Worm (Caenorhabditis elegans): ENCODE measurements around the gene abhd-5.1.

The abhd-5.1 gene

ce11 chrV:4841179-4841578 lies 6.3 kb upstream of the abhd-5.1 start, which contains the start of gene cwp-1:
cwp-1 (minus strand) TSS chrV:4841279.
- TF ChIP-seq tbx-37 (GFP tag; conservative IDR thresholded peaks at IDR 0.05), result no peak
- no peak for TF ChIP-seq aly-1 (tag; optimal IDR thresholded peaks at IDR 0.05)
- TF ChIP-seq ceh-36 (tag; optimal IDR thresholded peaks at IDR 0.05), result no peak
- TF ChIP-seq ceh-13 (GFP tag; optimal IDR thresholded peaks at IDR 0.05), result no peak
- TF ChIP-seq hmg-4 (GFP tag; optimal IDR thresholded peaks at IDR 0.05), result no peak
- TF ChIP-seq ets-7 (tag; optimal IDR thresholded peaks at IDR 0.05), result no peak
- no peak for TF ChIP-seq hnd-1 (tag; optimal IDR thresholded peaks at IDR 0.05)
- no peak for TF ChIP-seq sea-1 (GFP tag; conservative IDR thresholded peaks at IDR 0.05)
- TF ChIP-seq flt-1 (GFP tag; IDR thresholded peaks at IDR 0.05), result no peak
- no peak for TF ChIP-seq tbx-11 (GFP tag; IDR thresholded peaks at IDR 0.05)
- no peak for TF ChIP-seq pes-1 (GFP tag; IDR thresholded peaks at IDR 0.05)
- TF ChIP-seq hmbx-1 (tag; optimal IDR thresholded peaks at IDR 0.05), result no peak
- TF ChIP-seq scrt-1 (GFP tag; IDR thresholded peaks at IDR 0.05), result no peak
- TF ChIP-seq F13C5.2 (tag; optimal IDR thresholded peaks at IDR 0.05), result no peak
- no peak for TF ChIP-seq B0310.2 (tag; optimal IDR thresholded peaks at IDR 0.05)
- TF ChIP-seq ama-1 (optimal IDR thresholded peaks at IDR 0.05), result no peak
- no peak for TF ChIP-seq tra-4 (tag; optimal IDR thresholded peaks at IDR 0.05)

ce11 chrV:4842544-4842943 lies 4.9 kb upstream of the abhd-5.1 start, which contains the start of the genes cwp-2 and cwp-3:
cwp-2 (minus strand) TSS chrV:4842644.
cwp-3 (plus strand) TSS chrV:4842836.
- TF ChIP-seq hmbx-1 (tag; optimal IDR thresholded peaks at IDR 0.05) (no peak), F13C5.2 (tag; optimal IDR thresholded peaks at IDR 0.05) (no peak), pes-1 (GFP tag; IDR thresholded peaks at IDR 0.05) (no peak), ceh-36 (tag; optimal IDR thresholded peaks at IDR 0.05) (no peak), scrt-1 (GFP tag; IDR thresholded peaks at IDR 0.05) (no peak), hnd-1 (tag; optimal IDR thresholded peaks at IDR 0.05) (no peak)

ce11 chrV:4844591-4844990 lies 2.9 kb upstream of the abhd-5.1 start, which contains the start of gene abhd-5.2:
abhd-5.2 (plus strand) TSS chrV:4844685.
- TF ChIP-seq tbx-11 (GFP tag; IDR thresholded peaks at IDR 0.05) (no peak), ets-7 (tag; optimal IDR thresholded peaks at IDR 0.05) (no peak), sea-1 (GFP tag; conservative IDR thresholded peaks at IDR 0.05) (no peak)

- no peak for TF ChIP-seq hmbx-1 (tag; optimal IDR thresholded peaks at IDR 0.05)
- TF ChIP-seq ets-7 (tag; optimal IDR thresholded peaks at IDR 0.05), result no peak
- TF ChIP-seq scrt-1 (GFP tag; IDR thresholded peaks at IDR 0.05), result no peak
- TF ChIP-seq ceh-13 (GFP tag; optimal IDR thresholded peaks at IDR 0.05), result no peak
- TF ChIP-seq flt-1 (GFP tag; IDR thresholded peaks at IDR 0.05), result no peak
- TF ChIP-seq hmg-4 (GFP tag; optimal IDR thresholded peaks at IDR 0.05), result no peak
- no peak for TF ChIP-seq hnd-1 (tag; optimal IDR thresholded peaks at IDR 0.05)
- TF ChIP-seq B0310.2 (tag; optimal IDR thresholded peaks at IDR 0.05), result no peak
- TF ChIP-seq ama-1 (optimal IDR thresholded peaks at IDR 0.05), result no peak
- no peak for TF ChIP-seq tra-4 (tag; optimal IDR thresholded peaks at IDR 0.05)
- no peak for TF ChIP-seq pes-1 (GFP tag; IDR thresholded peaks at IDR 0.05)
- TF ChIP-seq tbx-11 (GFP tag; IDR thresholded peaks at IDR 0.05), result no peak
- TF ChIP-seq aly-1 (tag; optimal IDR thresholded peaks at IDR 0.05), result no peak
- no peak for TF ChIP-seq ceh-36 (tag; optimal IDR thresholded peaks at IDR 0.05)
- TF ChIP-seq sea-1 (GFP tag; conservative IDR thresholded peaks at IDR 0.05), result no peak
- no peak for TF ChIP-seq tbx-37 (GFP tag; conservative IDR thresholded peaks at IDR 0.05)
- TF ChIP-seq F13C5.2 (tag; optimal IDR thresholded peaks at IDR 0.05), result no peak
Measured at ce11 chrV:4846507-4846906, 946 bp upstream of the abhd-5.1 start.

ce11 chrV:4850446-4850845 lies 3.0 kb downstream of the abhd-5.1 start:
- TF ChIP-seq ceh-36 (tag; optimal IDR thresholded peaks at IDR 0.05), result no peak
- TF ChIP-seq tbx-37 (GFP tag; conservative IDR thresholded peaks at IDR 0.05), result no peak

ce11 chrV:4851138-4851537 lies 3.7 kb downstream of the abhd-5.1 start, which contains the start of gene nex-4:
nex-4 (plus strand) TSS chrV:4851438.
- no peak for TF ChIP-seq scrt-1 (GFP tag; IDR thresholded peaks at IDR 0.05)
- no peak for TF ChIP-seq flt-1 (GFP tag; IDR thresholded peaks at IDR 0.05)

ce11 chrV:4851969-4852368 lies 4.5 kb downstream of the abhd-5.1 start:
- no peak for TF ChIP-seq tbx-11 (GFP tag; IDR thresholded peaks at IDR 0.05)
- no peak for TF ChIP-seq hmg-4 (GFP tag; optimal IDR thresholded peaks at IDR 0.05)
- TF ChIP-seq B0310.2 (tag; optimal IDR thresholded peaks at IDR 0.05), result no peak
- TF ChIP-seq flt-1 (GFP tag; IDR thresholded peaks at IDR 0.05), result no peak
- TF ChIP-seq scrt-1 (GFP tag; IDR thresholded peaks at IDR 0.05), result no peak
- TF ChIP-seq ets-7 (tag; optimal IDR thresholded peaks at IDR 0.05), result no peak
- no peak for TF ChIP-seq aly-1 (tag; optimal IDR thresholded peaks at IDR 0.05)
- no peak for TF ChIP-seq hmbx-1 (tag; optimal IDR thresholded peaks at IDR 0.05)
- no peak for TF ChIP-seq hnd-1 (tag; optimal IDR thresholded peaks at IDR 0.05)
- TF ChIP-seq sea-1 (GFP tag; conservative IDR thresholded peaks at IDR 0.05), result no peak
- TF ChIP-seq ama-1 (optimal IDR thresholded peaks at IDR 0.05), result no peak
- TF ChIP-seq ceh-13 (GFP tag; optimal IDR thresholded peaks at IDR 0.05), result no peak
- no peak for TF ChIP-seq F13C5.2 (tag; optimal IDR thresholded peaks at IDR 0.05)
- no peak for TF ChIP-seq ceh-36 (tag; optimal IDR thresholded peaks at IDR 0.05)
- no peak for TF ChIP-seq tra-4 (tag; optimal IDR thresholded peaks at IDR 0.05)
- no peak for TF ChIP-seq pes-1 (GFP tag; IDR thresholded peaks at IDR 0.05)
- TF ChIP-seq tbx-37 (GFP tag; conservative IDR thresholded peaks at IDR 0.05), result no peak

ce11 chrV:4857561-4857960 lies 10.1 kb downstream of the abhd-5.1 start:
- TF ChIP-seq flt-1 (GFP tag; IDR thresholded peaks at IDR 0.05) (no peak), ets-7 (tag; optimal IDR thresholded peaks at IDR 0.05) (no peak), hmg-4 (GFP tag; optimal IDR thresholded peaks at IDR 0.05) (no peak), ama-1 (optimal IDR thresholded peaks at IDR 0.05) (no peak), hnd-1 (tag; optimal IDR thresholded peaks at IDR 0.05) (no peak), tbx-37 (GFP tag; conservative IDR thresholded peaks at IDR 0.05) (no peak), pes-1 (GFP tag; IDR thresholded peaks at IDR 0.05) (no peak), sea-1 (GFP tag; conservative IDR thresholded peaks at IDR 0.05) (no peak), ceh-36 (tag; optimal IDR thresholded peaks at IDR 0.05) (no peak), tra-4 (tag; optimal IDR thresholded peaks at IDR 0.05) (no peak), ceh-13 (GFP tag; optimal IDR thresholded peaks at IDR 0.05) (no peak), F13C5.2 (tag; optimal IDR thresholded peaks at IDR 0.05) (no peak), scrt-1 (GFP tag; IDR thresholded peaks at IDR 0.05) (no peak), hmbx-1 (tag; optimal IDR thresholded peaks at IDR 0.05) (no peak), tbx-11 (GFP tag; IDR thresholded peaks at IDR 0.05) (no peak), B0310.2 (tag; optimal IDR thresholded peaks at IDR 0.05) (no peak), aly-1 (tag; optimal IDR thresholded peaks at IDR 0.05) (no peak)

Measured in whole organism, early embryonic.